Fruit fly (Drosophila melanogaster) whole organism, embryonic: ENCODE results near the gene CG14207.

Source experiments
- Abd-B ChIP-seq: fragments of 200-800 bp; sonication (Bioruptor generic); optimal IDR thresholded peaks from 2 replicates; lab custom pipeline; 2018; ENCODE audit warnings: missing biosample characterization, mild to moderate bottlenecking, missing genetic modification characterization, moderate library complexity
- Bgb ChIP-seq: fragments of 200-800 bp; sonication (Bioruptor generic); IDR thresholded peaks from 2 replicates; pipeline ENCODE4 v1.3.6; 2022; ENCODE audit warnings: missing biosample characterization, missing genetic modification characterization; ENCODE audit not compliant: partially characterized antibody
- CG12299 ChIP-seq: fragments of 200-800 bp; sonication (Bioruptor generic); optimal IDR thresholded peaks from 2 replicates; lab custom pipeline; 2018; ENCODE audit warnings: missing biosample characterization, mild to moderate bottlenecking, missing genetic modification characterization
- CG12769 ChIP-seq: fragments of 200-800 bp; sonication (Bioruptor generic); optimal IDR thresholded peaks from 2 replicates; lab custom pipeline; 2019; ENCODE audit warnings: missing biosample characterization, mild to moderate bottlenecking, missing genetic modification characterization, moderate library complexity
- CG13123 ChIP-seq: fragments of 200-800 bp; sonication (Bioruptor generic); optimal IDR thresholded peaks from 2 replicates; lab custom pipeline; 2016; ENCODE audit warnings: missing biosample characterization, missing genetic modification characterization
- CG3163 ChIP-seq: fragments of 200-800 bp; sonication (Bioruptor generic); optimal IDR thresholded peaks from 3 replicates; lab custom pipeline; 2016; ENCODE audit warnings: missing biosample characterization, missing genetic modification characterization
- CG32532 ChIP-seq: fragments of 200-800 bp; sonication (Bioruptor generic); IDR thresholded peaks from 2 replicates; pipeline ENCODE4 v1.3.6; 2022; ENCODE audit warnings: missing biosample characterization, missing genetic modification characterization
- CG33213 ChIP-seq: fragments of 200-800 bp; sonication (Bioruptor generic); optimal IDR thresholded peaks from 3 replicates; lab custom pipeline; 2016; ENCODE audit warnings: missing biosample characterization, missing genetic modification characterization
- CG4730 ChIP-seq: fragments of 200-800 bp; sonication (Bioruptor generic); IDR thresholded peaks from 2 replicates; pipeline ENCODE4 v1.3.6; 2022; ENCODE audit warnings: missing biosample characterization, missing genetic modification characterization
- CG5245 ChIP-seq: fragments of 200-800 bp; sonication (Bioruptor generic); optimal IDR thresholded peaks from 3 replicates; lab custom pipeline; 2016; ENCODE audit warnings: missing biosample characterization, missing genetic modification characterization
- CG6683 ChIP-seq: fragments of 200-800 bp; sonication (Bioruptor generic); optimal IDR thresholded peaks from 2 replicates; lab custom pipeline; 2017; ENCODE audit warnings: missing biosample characterization, mild to moderate bottlenecking, missing genetic modification characterization, missing genetic modification reagents
- CG6765 ChIP-seq: fragments of 200-800 bp; sonication (Bioruptor generic); optimal IDR thresholded peaks from 3 replicates; lab custom pipeline; 2017; ENCODE audit warnings: missing biosample characterization, mild to moderate bottlenecking, missing genetic modification characterization
- CG6813 ChIP-seq: fragments of 200-800 bp; sonication (Bioruptor generic); optimal IDR thresholded peaks from 2 replicates; lab custom pipeline; 2017; ENCODE audit warnings: missing biosample characterization, missing genetic modification characterization, mild to moderate bottlenecking, moderate library complexity, missing genetic modification reagents
- CG8478 ChIP-seq: fragments of >200 bp; optimal IDR thresholded peaks from 2 replicates; lab custom pipeline; 2018
- Doc3 ChIP-seq: fragments of 200-800 bp; sonication (Bioruptor generic); IDR thresholded peaks from 3 replicates; pipeline ENCODE4 v1.3.6; 2022; ENCODE audit warnings: missing biosample characterization, missing genetic modification characterization; ENCODE audit not compliant: partially characterized antibody
- Eip74EF ChIP-seq, 2 experiments: fragments of 200-800 bp in 1 of 2; fragments of >200 bp in 1 of 2; sonication (Bioruptor generic) in 1 of 2; optimal IDR thresholded peaks; 2 replicates each; lab custom pipeline; 2017 to 2019; ENCODE audit warnings: missing biosample characterization in 2 of 2, missing genetic modification characterization in 2 of 2, mild to moderate bottlenecking in 1 of 2, moderate library complexity in 1 of 2
- Fer1 ChIP-seq: fragments of 200-800 bp; sonication (Bioruptor generic); optimal IDR thresholded peaks from 2 replicates; lab custom pipeline; 2017; ENCODE audit warnings: missing biosample characterization, mild to moderate bottlenecking, missing genetic modification characterization
- HLH4C ChIP-seq: fragments of 200-800 bp; sonication (Bioruptor generic); IDR thresholded peaks from 3 replicates; pipeline ENCODE4 v1.3.6; 2022; ENCODE audit warnings: missing biosample characterization, missing genetic modification characterization; ENCODE audit not compliant: partially characterized antibody
- Hey ChIP-seq: fragments of 200-800 bp; sonication (Bioruptor generic); optimal IDR thresholded peaks from 3 replicates; lab custom pipeline; 2018; ENCODE audit warnings: missing biosample characterization, mild to moderate bottlenecking, missing genetic modification characterization
- HmgZ ChIP-seq: fragments of 200-800 bp; sonication (Bioruptor generic); optimal IDR thresholded peaks from 2 replicates; lab custom pipeline; 2018; ENCODE audit warnings: missing biosample characterization, mild to moderate bottlenecking, missing genetic modification characterization
- Hmr ChIP-seq: fragments of 200-800 bp; sonication (Bioruptor generic); optimal IDR thresholded peaks from 3 replicates; lab custom pipeline; 2017; ENCODE audit warnings: mild to moderate bottlenecking, missing biosample characterization, missing genetic modification reagents, missing genetic modification characterization
- Hr3 ChIP-seq: fragments of 200-800 bp; sonication (Bioruptor generic); optimal IDR thresholded peaks from 3 replicates; lab custom pipeline; 2016; ENCODE audit warnings: missing biosample characterization, missing genetic modification characterization
- Mad ChIP-seq: fragments of 200-800 bp; sonication (Bioruptor generic); optimal IDR thresholded peaks from 2 replicates; lab custom pipeline; 2016; ENCODE audit warnings: missing biosample characterization, missing genetic modification characterization
- Scr ChIP-seq: fragments of 200-800 bp; sonication (Bioruptor generic); IDR thresholded peaks from 2 replicates; pipeline ENCODE4 v1.3.6; 2022; ENCODE audit warnings: missing biosample characterization, missing genetic modification characterization; ENCODE audit not compliant: partially characterized antibody
- Spps ChIP-seq: fragments of 200-800 bp; sonication (Bioruptor generic); optimal IDR thresholded peaks from 2 replicates; lab custom pipeline; 2018; ENCODE audit warnings: missing biosample characterization, mild to moderate bottlenecking, missing genetic modification characterization
- ato ChIP-seq: fragments of 200-800 bp; sonication (Bioruptor generic); IDR thresholded peaks from 2 replicates; pipeline ENCODE4 v1.3.6; 2022; ENCODE audit warnings: missing biosample characterization, missing genetic modification characterization; ENCODE audit not compliant: partially characterized antibody
- bbx ChIP-seq: fragments of 200-800 bp; sonication (Bioruptor generic); IDR thresholded peaks from 2 replicates; pipeline ENCODE4 v1.3.6; 2022; ENCODE audit warnings: missing biosample characterization, missing genetic modification characterization; ENCODE audit not compliant: partially characterized antibody
- caup ChIP-seq: fragments of 200-800 bp; sonication (Bioruptor generic); optimal IDR thresholded peaks from 3 replicates; lab custom pipeline; 2017; ENCODE audit warnings: missing biosample characterization, mild to moderate bottlenecking, missing genetic modification characterization, moderate library complexity; ENCODE audit not compliant: severe bottlenecking
- da ChIP-seq: fragments of 200-800 bp; sonication (Bioruptor generic); optimal IDR thresholded peaks from 2 replicates; lab custom pipeline; 2016; ENCODE audit warnings: missing biosample characterization, missing genetic modification characterization
- dan ChIP-seq: fragments of 200-800 bp; sonication (Bioruptor generic); IDR thresholded peaks from 2 replicates; pipeline ENCODE4 v1.3.6; 2022; ENCODE audit warnings: missing biosample characterization, missing genetic modification characterization
- emc ChIP-seq: fragments of 200-800 bp; sonication (Bioruptor generic); optimal IDR thresholded peaks from 2 replicates; lab custom pipeline; 2016; ENCODE audit warnings: missing biosample characterization, missing genetic modification characterization
- eve ChIP-seq, 2 experiments: fragments of >200 bp; optimal IDR thresholded peaks; 2 replicates each; lab custom pipeline; 2017; ENCODE audit warnings: missing biosample characterization in 2 of 2, missing genetic modification characterization in 2 of 2
- fd3F ChIP-seq: fragments of 200-800 bp; sonication (Bioruptor generic); optimal IDR thresholded peaks from 2 replicates; lab custom pipeline; 2018; ENCODE audit warnings: missing biosample characterization, mild to moderate bottlenecking, missing genetic modification characterization, moderate library complexity
- ftz-f1 ChIP-seq: fragments of 200-800 bp; sonication (Bioruptor generic); optimal IDR thresholded peaks from 2 replicates; lab custom pipeline; 2016; ENCODE audit warnings: missing biosample characterization, missing genetic modification characterization
- grau ChIP-seq: fragments of 200-800 bp; optimal IDR thresholded peaks from 3 replicates; lab custom pipeline; 2019; ENCODE audit warnings: missing biosample characterization, mild to moderate bottlenecking, missing genetic modification characterization, moderate library complexity
- jigr1 ChIP-seq: fragments of 200-800 bp; sonication (Bioruptor generic); IDR thresholded peaks from 3 replicates; pipeline ENCODE4 v1.3.6; 2022; ENCODE audit warnings: missing biosample characterization, missing genetic modification characterization
- klu ChIP-seq: fragments of 200-800 bp; sonication (Bioruptor generic); IDR thresholded peaks from 2 replicates; pipeline ENCODE4 v1.3.6; 2022; ENCODE audit warnings: missing biosample characterization, missing genetic modification characterization
- knrl ChIP-seq: fragments of 200-800 bp; sonication (Bioruptor generic); IDR thresholded peaks from 3 replicates; pipeline ENCODE4 v1.3.6; 2022; ENCODE audit warnings: missing biosample characterization, missing genetic modification characterization; ENCODE audit not compliant: partially characterized antibody
- lbe ChIP-seq: fragments of 200-800 bp; sonication (Bioruptor generic); optimal IDR thresholded peaks from 2 replicates; lab custom pipeline; 2016; ENCODE audit warnings: missing biosample characterization, mild to moderate bottlenecking, missing genetic modification characterization
- lola ChIP-seq, 3 experiments: fragments of >200 bp in 2 of 3; fragments of 200-800 bp in 1 of 3; sonication (Bioruptor generic) in 1 of 3; optimal IDR thresholded peaks; 2 replicates each; lab custom pipeline; 2017 to 2019; ENCODE audit warnings: missing biosample characterization in 3 of 3, missing genetic modification characterization in 3 of 3, mild to moderate bottlenecking in 1 of 3, moderate library complexity in 1 of 3
- lov ChIP-seq, 2 experiments: fragments of 200-800 bp in 1 of 2; fragments of >200 bp in 1 of 2; sonication (Bioruptor generic) in 1 of 2; IDR thresholded peaks in 1 of 2; optimal IDR thresholded peaks in 1 of 2; 2 replicates in 1 of 2; 3 replicates in 1 of 2; pipeline versions ENCODE4 v1.3.6 to Lab custom; 2017 to 2022; ENCODE audit warnings: missing biosample characterization in 1 of 2, missing genetic modification characterization in 1 of 2
- nom ChIP-seq: fragments of 200-800 bp; sonication (Bioruptor generic); optimal IDR thresholded peaks from 2 replicates; lab custom pipeline; 2017; ENCODE audit warnings: missing biosample characterization, missing genetic modification characterization, mild to moderate bottlenecking, moderate library complexity, missing genetic modification reagents
- repo ChIP-seq: fragments of 200-800 bp; sonication (Bioruptor generic); optimal IDR thresholded peaks from 2 replicates; lab custom pipeline; 2016; ENCODE audit warnings: missing biosample characterization, missing genetic modification characterization
- ro ChIP-seq: fragments of 200-800 bp; sonication (Bioruptor generic); IDR thresholded peaks from 2 replicates; pipeline ENCODE4 v1.3.6; 2022; ENCODE audit warnings: missing biosample characterization, missing genetic modification characterization
- row ChIP-seq: fragments of 200-800 bp; sonication (Bioruptor generic); IDR thresholded peaks from 3 replicates; pipeline ENCODE4 v1.3.6; 2022; ENCODE audit warnings: missing biosample characterization, missing genetic modification characterization
- shn ChIP-seq: fragments of 200-800 bp; sonication (Bioruptor generic); optimal IDR thresholded peaks from 3 replicates; lab custom pipeline; 2016; ENCODE audit warnings: missing biosample characterization, missing genetic modification characterization
- sr ChIP-seq: fragments of 200-800 bp; sonication (Bioruptor generic); IDR thresholded peaks from 3 replicates; pipeline ENCODE4 v1.3.6; 2022; ENCODE audit warnings: missing biosample characterization, missing genetic modification characterization
- trh ChIP-seq: fragments of 200-800 bp; sonication (Bioruptor generic); optimal IDR thresholded peaks from 2 replicates; lab custom pipeline; 2016; ENCODE audit warnings: missing biosample characterization, missing genetic modification characterization
- unpg ChIP-seq: fragments of 200-800 bp; sonication (Bioruptor generic); optimal IDR thresholded peaks from 3 replicates; lab custom pipeline; 2018; ENCODE audit warnings: missing biosample characterization, mild to moderate bottlenecking, missing genetic modification characterization, moderate library complexity

Gene CG14207

dm6 chrX:19625405-19625804 lies 20.4 kb downstream of the CG14207 start, which contains the start of gene CG14212:
TSS of gene CG14212 (plus strand) at chrX:19625705.
- TF ChIP-seq Scr (GFP tag; lab: Robert Waterston, UW), result no peak
- no peak for TF ChIP-seq lola (GFP tag; optimal IDR thresholded peaks at IDR 0.05; lab: Kevin White, UChicago)
- no peak for TF ChIP-seq da (GFP tag; lab: Kevin White, UChicago)
- no peak for TF ChIP-seq Eip74EF (GFP tag; optimal IDR thresholded peaks at IDR 0.05; lab: Kevin White, UChicago)
- TF ChIP-seq Hmr (GFP tag; lab: Kevin White, UChicago), result no peak
- TF ChIP-seq CG6765 (GFP tag; lab: Kevin White, UChicago), result no peak
- TF ChIP-seq eve (GFP tag; optimal IDR thresholded peaks at IDR 0.05; lab: Kevin White, UChicago), result no peak
- TF ChIP-seq grau (tag; lab: Kevin White, UChicago), result no peak
- no peak for TF ChIP-seq nom (GFP tag; lab: Kevin White, UChicago)
- no peak for TF ChIP-seq emc (GFP tag; lab: Kevin White, UChicago)
- TF ChIP-seq lov (optimal IDR thresholded peaks at IDR 0.05; lab: Kevin White, UChicago), result no peak
- TF ChIP-seq lov (GFP tag; IDR thresholded peaks at IDR 0.05; lab: Robert Waterston, UW), result no peak
- TF ChIP-seq CG13123 (GFP tag; lab: Kevin White, UChicago), result no peak
- no peak for TF ChIP-seq ato (GFP tag; lab: Robert Waterston, UW)
- TF ChIP-seq trh, result no peak
- TF ChIP-seq knrl (GFP tag; lab: Robert Waterston, UW), result no peak
- no peak for TF ChIP-seq CG32532 (GFP tag; lab: Robert Waterston, UW)
- no peak for TF ChIP-seq klu
- TF ChIP-seq CG6683 (GFP tag; lab: Kevin White, UChicago), result no peak
- no peak for TF ChIP-seq CG12299 (tag; lab: Kevin White, UChicago)

dm6 chrX:19631365-19631832 lies 26.4 kb downstream of the CG14207 start:
- TF ChIP-seq HLH4C (0 out of 3 replicates have a peak, but pooled peaks have one; percentile 44), repo (no peak), CG5245 (GFP tag; lab: Kevin White, UChicago) (no peak), caup (GFP tag; lab: Kevin White, UChicago) (no peak), ftz-f1 (GFP tag; lab: Kevin White, UChicago) (peak; percentile 25), jigr1 (GFP tag; lab: Robert Waterston, UW) (no peak), CG4730 (no peak), dan (GFP tag; lab: Robert Waterston, UW) (no peak), lbe (GFP tag; lab: Kevin White, UChicago) (no peak), CG6813 (GFP tag; lab: Kevin White, UChicago) (no peak), Hr3 (GFP tag; lab: Kevin White, UChicago) (no peak), Doc3 (GFP tag; lab: Robert Waterston, UW) (no peak), CG33213 (GFP tag; lab: Kevin White, UChicago) (no peak), CG3163 (GFP tag; lab: Kevin White, UChicago) (no peak), row (GFP tag; lab: Robert Waterston, UW) (no peak), Fer1 (peak; percentile 12), Abd-B (GFP tag; lab: Kevin White, UChicago) (no peak), Bgb (GFP tag; lab: Robert Waterston, UW) (peak; percentile 42; the same call in 1 of the 2 replicates), Spps (no peak), CG8478 (lab: Kevin White, UChicago) (peak; percentile 53), HmgZ (tag; lab: Kevin White, UChicago) (peak; percentile 11), ro (GFP tag; lab: Robert Waterston, UW) (no peak), unpg (GFP tag; lab: Kevin White, UChicago) (no peak), Hey (tag; lab: Kevin White, UChicago) (no peak), CG12769 (tag; lab: Kevin White, UChicago) (no peak), bbx (GFP tag; lab: Robert Waterston, UW) (peak; percentile 47), fd3F (no peak), Mad (GFP tag; lab: Kevin White, UChicago) (no peak), sr (GFP tag; lab: Robert Waterston, UW) (no peak; the same call in 2 of the 3 replicates), shn (GFP tag; lab: Kevin White, UChicago) (no peak)
